Fruit fly (Drosophila melanogaster): ENCODE results near the gene CG15312.

DNA sequence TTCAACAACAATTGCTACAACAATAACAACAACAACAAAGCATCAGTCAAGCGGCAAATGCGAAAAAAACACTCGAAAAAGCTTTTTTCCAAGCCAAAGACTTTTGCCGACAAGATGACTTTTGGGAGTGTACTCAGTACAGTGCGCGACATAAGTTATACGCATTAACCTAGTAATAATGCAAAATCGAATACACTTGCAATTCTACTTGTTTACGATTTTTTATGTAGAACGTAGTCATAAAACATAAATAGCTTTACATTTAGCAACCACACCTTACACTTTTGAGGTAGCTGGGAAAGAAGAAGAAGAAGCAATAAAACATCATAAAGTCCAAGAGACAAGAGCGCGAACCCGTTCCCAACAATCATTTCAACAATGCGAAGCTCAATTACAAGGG, 33.8 kb upstream of the CG15312 start:
- no peak for TF ChIP-seq CG12768 (GFP tag; optimal IDR thresholded peaks at IDR 0.05)
- no peak for TF ChIP-seq bab1 (GFP tag; optimal IDR thresholded peaks at IDR 0.05)
- TF ChIP-seq cic (GFP tag; optimal IDR thresholded peaks at IDR 0.05): no peak
